Fruit fly (Drosophila melanogaster): ENCODE results near the gene Ugt35B1.
A peak's percentile ranks its signal among the peaks of the same experiment; 100 is the strongest.

Gene Ugt35B1

dm6 chr3R:11209801-11210402 lies 39.9 kb upstream of the Ugt35B1 start, which contains the start of the genes SdhC and Tctp (continued):
- TF ChIP-seq NK7.1 (GFP tag; optimal IDR thresholded peaks at IDR 0.05): no peak
- no peak for TF ChIP-seq da (GFP tag; optimal IDR thresholded peaks at IDR 0.05)
- TF ChIP-seq mld (GFP tag; IDR thresholded peaks at IDR 0.05; ENCODE audit: partially characterized antibody): no peak
- peak; percentile 62 for TF ChIP-seq CG6791 (GFP tag; IDR thresholded peaks at IDR 0.05; ENCODE audit: partially characterized antibody)
- no peak for TF ChIP-seq seq (GFP tag; IDR thresholded peaks at IDR 0.05)
- TF ChIP-seq hbn (GFP tag; IDR thresholded peaks at IDR 0.05; ENCODE audit: partially characterized antibody): peak; percentile 42; the same call in 1 of the 2 replicates
- TF ChIP-seq ara (GFP tag; IDR thresholded peaks at IDR 0.05): no peak
- TF ChIP-seq CG8359 (GFP tag; optimal IDR thresholded peaks at IDR 0.05; ENCODE audit: borderline replicate concordance): no peak
- TF ChIP-seq Dfd (GFP tag; optimal IDR thresholded peaks at IDR 0.05): no peak
- TF ChIP-seq tap (tag; optimal IDR thresholded peaks at IDR 0.05): no peak
- TF ChIP-seq CG10321 (GFP tag; IDR thresholded peaks at IDR 0.05): peak; percentile 8; the same call in 1 of the 2 replicates
- no peak for TF ChIP-seq Neu2 (GFP tag; optimal IDR thresholded peaks at IDR 0.05; ENCODE audit: borderline replicate concordance)
- TF ChIP-seq CG4617 (GFP tag; optimal IDR thresholded peaks at IDR 0.05; ENCODE audit: borderline replicate concordance): peak; percentile 38
- TF ChIP-seq Xrp1 (GFP tag; IDR thresholded peaks at IDR 0.05): no peak; the same call in 1 of the 2 replicates
- TF ChIP-seq CG11247 (GFP tag; IDR thresholded peaks at IDR 0.05): no peak
- no peak for TF ChIP-seq pnt (GFP tag; optimal IDR thresholded peaks at IDR 0.05)
- TF ChIP-seq CG2116 (GFP tag; optimal IDR thresholded peaks at IDR 0.05): peak; percentile 76
- peak; percentile 62 for TF ChIP-seq CG9727 (GFP tag; optimal IDR thresholded peaks at IDR 0.05)
- TF ChIP-seq Aef1 (GFP tag; IDR thresholded peaks at IDR 0.05): no peak
- TF ChIP-seq Dbx (GFP tag; IDR thresholded peaks at IDR 0.05): 0 out of 3 replicates have a peak, but pooled peaks have one; percentile 35
- TF ChIP-seq cg (GFP tag; optimal IDR thresholded peaks at IDR 0.05): no peak
- no peak for TF ChIP-seq CrebB (tag; optimal IDR thresholded peaks at IDR 0.05)
- no peak for TF ChIP-seq CG16815 (GFP tag; optimal IDR thresholded peaks at IDR 0.05)
- TF ChIP-seq CG3163 (GFP tag; optimal IDR thresholded peaks at IDR 0.05): no peak
- peak; percentile 64 for TF ChIP-seq CoRest (tag; optimal IDR thresholded peaks at IDR 0.05)
- peak; percentile 68 for TF ChIP-seq dm (GFP tag; optimal IDR thresholded peaks at IDR 0.05)
- TF ChIP-seq CG13123 (GFP tag; optimal IDR thresholded peaks at IDR 0.05): peak; percentile 40
- TF ChIP-seq CG34224 (GFP tag; IDR thresholded peaks at IDR 0.05; ENCODE audit: partially characterized antibody): peak; percentile 32; the same call in 1 of the 3 replicates
- TF ChIP-seq CG15601 (tag; optimal IDR thresholded peaks at IDR 0.05): peak; percentile 62
- peak; percentile 73 for TF ChIP-seq nom (GFP tag; optimal IDR thresholded peaks at IDR 0.05)
- TF ChIP-seq tx (GFP tag; optimal IDR thresholded peaks at IDR 0.05): no peak
- no peak for TF ChIP-seq Hey (tag; optimal IDR thresholded peaks at IDR 0.05)
- peak; percentile 26 for TF ChIP-seq CG7271 (tag; optimal IDR thresholded peaks at IDR 0.05)
- no peak for TF ChIP-seq corto (GFP tag; optimal IDR thresholded peaks at IDR 0.05)
- no peak for TF ChIP-seq CG7357 (GFP tag; IDR thresholded peaks at IDR 0.05)
- no peak for TF ChIP-seq BtbVII (GFP tag; optimal IDR thresholded peaks at IDR 0.05)
- TF ChIP-seq Hsf (GFP tag; optimal IDR thresholded peaks at IDR 0.05): peak; percentile 64
- peak; percentile 25; the same call in 1 of the 2 replicates for TF ChIP-seq inv (GFP tag; IDR thresholded peaks at IDR 0.05; ENCODE audit: partially characterized antibody)
- no peak for TF ChIP-seq CG3726 (GFP tag; IDR thresholded peaks at IDR 0.05)
- no peak for TF ChIP-seq salm (tag; optimal IDR thresholded peaks at IDR 0.05)
- TF ChIP-seq insv (GFP tag; optimal IDR thresholded peaks at IDR 0.05): peak in 1 of 2 experiments; percentile 15
- peak; percentile 30; the same call in 1 of the 3 replicates for TF ChIP-seq CG34422 (GFP tag; IDR thresholded peaks at IDR 0.05)
- peak; percentile 3 for TF ChIP-seq slou (GFP tag; optimal IDR thresholded peaks at IDR 0.05)
- peak; percentile 20 for TF ChIP-seq Mad (GFP tag; optimal IDR thresholded peaks at IDR 0.05)
- TF ChIP-seq Opbp (GFP tag; IDR thresholded peaks at IDR 0.05; ENCODE audit: partially characterized antibody): no peak
- no peak for TF ChIP-seq Optix (GFP tag; IDR thresholded peaks at IDR 0.05)
- peak; percentile 23; the same call in 2 of the 3 replicates for TF ChIP-seq CG11456 (GFP tag; IDR thresholded peaks at IDR 0.05)
- TF ChIP-seq ase (GFP tag; IDR thresholded peaks at IDR 0.05): no peak
- 0 out of 2 replicates have a peak, but pooled peaks have one; percentile 18 for TF ChIP-seq E2f2 (GFP tag; IDR thresholded peaks at IDR 0.05)
